Fruit fly (Drosophila melanogaster) whole organism, embryonic: ENCODE results near the gene Cand1.

Experiments
- Adf1 ChIP-seq: fragments of 200-800 bp; sonication (Bioruptor generic); IDR thresholded peaks from 2 replicates; pipeline ENCODE4 v1.3.6; 2022; ENCODE audit warnings: missing biosample characterization, missing genetic modification characterization
- B-H1 ChIP-seq: fragments of 200-800 bp; sonication (Bioruptor generic); IDR thresholded peaks from 3 replicates; pipeline ENCODE4 v1.3.6; 2022; ENCODE audit warnings: missing biosample characterization, missing genetic modification characterization
- BEAF-32 ChIP-seq: fragments of 200-800 bp; sonication (Bioruptor generic); optimal IDR thresholded peaks from 3 replicates; lab custom pipeline; 2017; ENCODE audit warnings: missing biosample characterization, missing genetic modification characterization, mild to moderate bottlenecking, moderate library complexity, missing genetic modification reagents
- CG10209 ChIP-seq: fragments of 200-800 bp; sonication (Bioruptor generic); optimal IDR thresholded peaks from 3 replicates; lab custom pipeline; 2017; ENCODE audit warnings: missing biosample characterization, mild to moderate bottlenecking, missing genetic modification characterization, missing genetic modification reagents
- CG10366 ChIP-seq: fragments of 200-800 bp; sonication (Bioruptor generic); IDR thresholded peaks from 2 replicates; pipeline ENCODE4 v1.3.6; 2022; ENCODE audit warnings: missing biosample characterization, missing genetic modification characterization
- CG10654 ChIP-seq: fragments of 200-800 bp; sonication (Bioruptor generic); optimal IDR thresholded peaks from 2 replicates; lab custom pipeline; 2016; ENCODE audit warnings: missing biosample characterization, missing genetic modification characterization
- CG12219 ChIP-seq: fragments of 200-800 bp; sonication (Bioruptor generic); optimal IDR thresholded peaks from 3 replicates; lab custom pipeline; 2018; ENCODE audit warnings: missing biosample characterization, mild to moderate bottlenecking, missing genetic modification characterization
- CG14667 ChIP-seq: fragments of 200-800 bp; sonication (Bioruptor generic); IDR thresholded peaks from 2 replicates; pipeline ENCODE4 v1.3.6; 2022; ENCODE audit warnings: missing biosample characterization, missing genetic modification characterization
- CG14710 ChIP-seq: fragments of 200-800 bp; sonication (Bioruptor generic); optimal IDR thresholded peaks from 3 replicates; lab custom pipeline; 2019; ENCODE audit warnings: missing biosample characterization, mild to moderate bottlenecking, missing genetic modification characterization, moderate library complexity
- CG15514 ChIP-seq: fragments of 200-800 bp; sonication (Bioruptor generic); optimal IDR thresholded peaks from 3 replicates; lab custom pipeline; 2017; ENCODE audit warnings: missing biosample characterization, missing genetic modification characterization, mild to moderate bottlenecking, moderate library complexity, missing genetic modification reagents
- CG2202 ChIP-seq: fragments of 200-800 bp; sonication (Bioruptor generic); optimal IDR thresholded peaks from 2 replicates; lab custom pipeline; 2018; ENCODE audit warnings: missing biosample characterization, mild to moderate bottlenecking, missing genetic modification characterization
- CG2678 ChIP-seq: fragments of 200-800 bp; sonication (Bioruptor generic); optimal IDR thresholded peaks from 3 replicates; lab custom pipeline; 2019; ENCODE audit warnings: missing biosample characterization, mild to moderate bottlenecking, missing genetic modification characterization, moderate library complexity
- CG31388 ChIP-seq: fragments of 200-800 bp; sonication (Bioruptor generic); optimal IDR thresholded peaks from 2 replicates; lab custom pipeline; 2016; ENCODE audit warnings: missing biosample characterization, missing genetic modification characterization
- CG33213 ChIP-seq: fragments of 200-800 bp; sonication (Bioruptor generic); optimal IDR thresholded peaks from 3 replicates; lab custom pipeline; 2016; ENCODE audit warnings: missing biosample characterization, missing genetic modification characterization
- CG3407 ChIP-seq: fragments of 200-800 bp; sonication (Bioruptor generic); optimal IDR thresholded peaks from 2 replicates; lab custom pipeline; 2018; ENCODE audit warnings: missing biosample characterization, mild to moderate bottlenecking, missing genetic modification characterization
- CG4328 ChIP-seq: fragments of 200-800 bp; sonication (Bioruptor generic); optimal IDR thresholded peaks from 3 replicates; lab custom pipeline; 2017; ENCODE audit warnings: missing biosample characterization, missing genetic modification reagents, missing genetic modification characterization
- CG4854 ChIP-seq: fragments of 200-800 bp; sonication (Bioruptor generic); optimal IDR thresholded peaks from 2 replicates; lab custom pipeline; 2016; ENCODE audit warnings: missing biosample characterization, missing genetic modification characterization, inconsistent platforms
- CG5180 ChIP-seq: fragments of 200-800 bp; sonication (Bioruptor generic); optimal IDR thresholded peaks from 3 replicates; lab custom pipeline; 2017; ENCODE audit warnings: missing biosample characterization, missing genetic modification characterization, mild to moderate bottlenecking, moderate library complexity, missing genetic modification reagents
- CG6654 ChIP-seq: fragments of 200-800 bp; sonication (Bioruptor generic); optimal IDR thresholded peaks from 2 replicates; lab custom pipeline; 2017; ENCODE audit warnings: missing biosample characterization, mild to moderate bottlenecking, missing genetic modification characterization
- CG6689 ChIP-seq: fragments of 200-800 bp; sonication (Bioruptor generic); IDR thresholded peaks from 2 replicates; pipeline ENCODE4 v1.3.6; 2022; ENCODE audit warnings: missing biosample characterization, missing genetic modification characterization
- CG6813 ChIP-seq: fragments of 200-800 bp; sonication (Bioruptor generic); optimal IDR thresholded peaks from 2 replicates; lab custom pipeline; 2017; ENCODE audit warnings: missing biosample characterization, missing genetic modification characterization, mild to moderate bottlenecking, moderate library complexity, missing genetic modification reagents
- CG7357 ChIP-seq: fragments of 200-800 bp; sonication (Bioruptor generic); IDR thresholded peaks from 3 replicates; pipeline ENCODE4 v1.3.6; 2022; ENCODE audit warnings: missing biosample characterization, missing genetic modification characterization
- CG7928 ChIP-seq: fragments of 200-800 bp; sonication (Bioruptor generic); optimal IDR thresholded peaks from 2 replicates; lab custom pipeline; 2017; ENCODE audit warnings: missing biosample characterization, mild to moderate bottlenecking, missing genetic modification characterization
- CG8388 ChIP-seq: fragments of 200-800 bp; sonication (Bioruptor generic); optimal IDR thresholded peaks from 2 replicates; lab custom pipeline; 2019; ENCODE audit warnings: missing biosample characterization, mild to moderate bottlenecking, missing genetic modification characterization, moderate library complexity
- CG9437 ChIP-seq: fragments of 200-800 bp; sonication (Bioruptor generic); optimal IDR thresholded peaks from 2 replicates; lab custom pipeline; 2018; ENCODE audit warnings: missing biosample characterization, mild to moderate bottlenecking, missing genetic modification characterization
- CG9727 ChIP-seq: fragments of 200-800 bp; sonication (Bioruptor generic); optimal IDR thresholded peaks from 3 replicates; lab custom pipeline; 2017; ENCODE audit warnings: missing biosample characterization, mild to moderate bottlenecking, missing genetic modification characterization
- Dfd ChIP-seq, 2 experiments: fragments of >200 bp; optimal IDR thresholded peaks; 2 replicates each; lab custom pipeline; 2017; ENCODE audit warnings: missing biosample characterization in 2 of 2, missing genetic modification characterization in 2 of 2
- Doc3 ChIP-seq: fragments of 200-800 bp; sonication (Bioruptor generic); IDR thresholded peaks from 3 replicates; pipeline ENCODE4 v1.3.6; 2022; ENCODE audit warnings: missing biosample characterization, missing genetic modification characterization; ENCODE audit not compliant: partially characterized antibody
- HLH4C ChIP-seq: fragments of 200-800 bp; sonication (Bioruptor generic); IDR thresholded peaks from 3 replicates; pipeline ENCODE4 v1.3.6; 2022; ENCODE audit warnings: missing biosample characterization, missing genetic modification characterization; ENCODE audit not compliant: partially characterized antibody
- Oli ChIP-seq: fragments of 200-800 bp; sonication (Bioruptor generic); optimal IDR thresholded peaks from 2 replicates; lab custom pipeline; 2018; ENCODE audit warnings: missing biosample characterization, mild to moderate bottlenecking, missing genetic modification characterization, moderate library complexity
- Pdp1 ChIP-seq, 2 experiments: fragments of 200-800 bp; sonication (Bioruptor generic); optimal IDR thresholded peaks; 3 replicates each; lab custom pipeline; 2016; ENCODE audit warnings: missing biosample characterization in 2 of 2, missing genetic modification characterization in 2 of 2, mild to moderate bottlenecking in 1 of 2, moderate library complexity in 1 of 2
- Xbp1 ChIP-seq: fragments of 200-800 bp; sonication (Bioruptor generic); optimal IDR thresholded peaks from 3 replicates; lab custom pipeline; 2016; ENCODE audit warnings: missing biosample characterization, mild to moderate bottlenecking, missing genetic modification characterization
- bab2 ChIP-seq: fragments of 200-800 bp; sonication (Bioruptor generic); optimal IDR thresholded peaks from 2 replicates; lab custom pipeline; 2016; ENCODE audit warnings: missing biosample characterization, missing genetic modification characterization
- cas ChIP-seq: fragments of 200-800 bp; sonication (Bioruptor generic); IDR thresholded peaks from 2 replicates; pipeline ENCODE4 v1.3.6; 2022; ENCODE audit warnings: missing biosample characterization, missing genetic modification characterization
- ci ChIP-seq: fragments of 200-800 bp; sonication (Bioruptor generic); IDR thresholded peaks from 3 replicates; pipeline ENCODE4 v1.3.6; 2022; ENCODE audit warnings: missing biosample characterization, missing genetic modification characterization
- cwo ChIP-seq: fragments of 200-800 bp; sonication (Bioruptor generic); optimal IDR thresholded peaks from 3 replicates; lab custom pipeline; 2017; ENCODE audit warnings: missing biosample characterization, missing genetic modification characterization, mild to moderate bottlenecking, moderate library complexity, missing genetic modification reagents
- danr ChIP-seq: fragments of 200-800 bp; sonication (Bioruptor generic); IDR thresholded peaks from 2 replicates; pipeline ENCODE4 v1.3.6; 2022; ENCODE audit warnings: missing biosample characterization, missing genetic modification characterization
- dati ChIP-seq: fragments of 200-800 bp; sonication (Bioruptor generic); IDR thresholded peaks from 2 replicates; pipeline ENCODE4 v1.3.6; 2022; ENCODE audit warnings: missing biosample characterization, missing genetic modification characterization
- esg ChIP-seq: fragments of 200-800 bp; sonication (Bioruptor generic); conservative IDR thresholded peaks from 2 replicates; pipeline ENCODE4 v1.3.6; 2022; ENCODE audit warnings: missing biosample characterization, missing genetic modification characterization
- eve ChIP-seq, 2 experiments: fragments of >200 bp; optimal IDR thresholded peaks; 2 replicates each; lab custom pipeline; 2017; ENCODE audit warnings: missing biosample characterization in 2 of 2, missing genetic modification characterization in 2 of 2
- ken ChIP-seq: fragments of 200-800 bp; sonication (Bioruptor generic); IDR thresholded peaks from 3 replicates; pipeline ENCODE4 v1.3.6; 2022; ENCODE audit warnings: missing biosample characterization, missing genetic modification characterization
- lola ChIP-seq, 3 experiments: fragments of >200 bp in 2 of 3; fragments of 200-800 bp in 1 of 3; sonication (Bioruptor generic) in 1 of 3; optimal IDR thresholded peaks; 2 replicates each; lab custom pipeline; 2017 to 2019; ENCODE audit warnings: missing biosample characterization in 3 of 3, missing genetic modification characterization in 3 of 3, mild to moderate bottlenecking in 1 of 3, moderate library complexity in 1 of 3
- nerfin-2 ChIP-seq: fragments of 200-800 bp; sonication (Bioruptor generic); IDR thresholded peaks from 2 replicates; pipeline ENCODE4 v1.3.6; 2022; ENCODE audit warnings: missing biosample characterization, missing genetic modification characterization; ENCODE audit not compliant: partially characterized antibody
- oc ChIP-seq: fragments of 200-800 bp; sonication (Bioruptor generic); optimal IDR thresholded peaks from 2 replicates; lab custom pipeline; 2018; ENCODE audit warnings: missing biosample characterization, mild to moderate bottlenecking, missing genetic modification characterization, moderate library complexity
- pfk ChIP-seq: fragments of 200-800 bp; sonication (Bioruptor generic); optimal IDR thresholded peaks from 2 replicates; lab custom pipeline; 2018; ENCODE audit warnings: missing biosample characterization, mild to moderate bottlenecking, missing genetic modification characterization, moderate library complexity
- ranshi ChIP-seq: fragments of 200-800 bp; sonication (Bioruptor generic); IDR thresholded peaks from 2 replicates; pipeline ENCODE4 v1.3.6; 2022; ENCODE audit warnings: missing biosample characterization, missing genetic modification characterization
- repo ChIP-seq: fragments of 200-800 bp; sonication (Bioruptor generic); optimal IDR thresholded peaks from 2 replicates; lab custom pipeline; 2016; ENCODE audit warnings: missing biosample characterization, missing genetic modification characterization
- sr ChIP-seq: fragments of 200-800 bp; sonication (Bioruptor generic); IDR thresholded peaks from 3 replicates; pipeline ENCODE4 v1.3.6; 2022; ENCODE audit warnings: missing biosample characterization, missing genetic modification characterization
- stwl ChIP-seq: fragments of 200-800 bp; sonication (Bioruptor generic); optimal IDR thresholded peaks from 3 replicates; lab custom pipeline; 2018; ENCODE audit warnings: missing biosample characterization, mild to moderate bottlenecking, missing genetic modification characterization, moderate library complexity
- zen ChIP-seq: fragments of 200-800 bp; sonication (Bioruptor generic); optimal IDR thresholded peaks from 3 replicates; lab custom pipeline; 2018; ENCODE audit warnings: missing biosample characterization, mild to moderate bottlenecking, missing genetic modification characterization, moderate library complexity

Gene Cand1

dm6 chr2L:10342471-10342870 is 20.0 kb downstream of the Cand1 start, which contains the start of gene Sps2 (continued):
- TF ChIP-seq CG2202 (tag; lab: Kevin White, UChicago), result no peak
- TF ChIP-seq CG7357 (GFP tag; lab: Robert Waterston, UW), result no peak
- no peak for TF ChIP-seq nerfin-2 (GFP tag; lab: Robert Waterston, UW)
- TF ChIP-seq CG8388 (GFP tag; lab: Kevin White, UChicago), result peak; percentile 51
- TF ChIP-seq CG6654, result no peak
- no peak for TF ChIP-seq CG2678 (tag; lab: Kevin White, UChicago)
- TF ChIP-seq stwl, result peak; percentile 57
- TF ChIP-seq Doc3 (GFP tag; lab: Robert Waterston, UW), result peak; percentile 78
- TF ChIP-seq esg (GFP tag; lab: Robert Waterston, UW), result no peak
- no peak for TF ChIP-seq zen (tag; lab: Kevin White, UChicago)
- no peak for TF ChIP-seq ci
- TF ChIP-seq CG33213, result no peak
- no peak for TF ChIP-seq Adf1
- no peak for TF ChIP-seq CG9437
- no peak for TF ChIP-seq cwo (GFP tag; lab: Kevin White, UChicago)
- peak; percentile 53; the same call in 1 of the 3 replicates for TF ChIP-seq HLH4C
- no peak for TF ChIP-seq CG10654
- no peak for TF ChIP-seq ranshi (GFP tag; lab: Robert Waterston, UW)
- TF ChIP-seq Xbp1 (GFP tag; lab: Kevin White, UChicago), result peak; percentile 11
- TF ChIP-seq cas (GFP tag; lab: Robert Waterston, UW), result no peak
- TF ChIP-seq pfk (GFP tag; lab: Kevin White, UChicago), result peak; percentile 44
- TF ChIP-seq danr (GFP tag; lab: Robert Waterston, UW), result no peak
- TF ChIP-seq Pdp1 (GFP tag; optimal IDR thresholded peaks at IDR 0.05; lab: Kevin White, UChicago), result peak in 1 of 2 experiments; percentile 27
- TF ChIP-seq CG6813, result no peak
- TF ChIP-seq CG4854 (GFP tag; lab: Kevin White, UChicago), result no peak
- no peak for TF ChIP-seq CG14667 (GFP tag; lab: Robert Waterston, UW)
- TF ChIP-seq CG3407 (GFP tag; lab: Kevin White, UChicago), result no peak
- no peak for TF ChIP-seq CG5180 (GFP tag; lab: Kevin White, UChicago)
- no peak for TF ChIP-seq oc (tag; lab: Kevin White, UChicago)
- no peak for TF ChIP-seq eve (GFP tag; optimal IDR thresholded peaks at IDR 0.05; lab: Kevin White, UChicago)
- no peak for TF ChIP-seq CG31388
- TF ChIP-seq CG4328 (GFP tag; lab: Kevin White, UChicago), result no peak
- no peak for TF ChIP-seq CG10366 (GFP tag; lab: Robert Waterston, UW)
- peak; percentile 45 for TF ChIP-seq CG14710
- no peak for TF ChIP-seq B-H1
- no peak for TF ChIP-seq sr (GFP tag; lab: Robert Waterston, UW)
- no peak for TF ChIP-seq CG12219 (GFP tag; lab: Kevin White, UChicago)
- TF ChIP-seq CG7928 (GFP tag; lab: Kevin White, UChicago), result no peak
- TF ChIP-seq CG6689 (GFP tag; lab: Robert Waterston, UW), result no peak
- TF ChIP-seq dati, result no peak
- no peak for TF ChIP-seq CG10209 (GFP tag; lab: Kevin White, UChicago)
- TF ChIP-seq bab2, result no peak
- no peak for TF ChIP-seq Oli (tag; lab: Kevin White, UChicago)
- peak; percentile 78 for TF ChIP-seq BEAF-32 (GFP tag; lab: Kevin White, UChicago)
- peak; percentile 51 for TF ChIP-seq CG15514 (GFP tag; lab: Kevin White, UChicago)
- no peak for TF ChIP-seq lola (GFP tag; optimal IDR thresholded peaks at IDR 0.05; lab: Kevin White, UChicago)
- TF ChIP-seq CG9727, result peak; percentile 33
- no peak for TF ChIP-seq ken
- TF ChIP-seq Dfd (GFP tag; optimal IDR thresholded peaks at IDR 0.05; lab: Kevin White, UChicago), result no peak
- no peak for TF ChIP-seq repo
